Worm (Caenorhabditis elegans) whole organism, L4 larva: ENCODE results near the gene ubc-19.
A peak's percentile ranks its signal among the peaks of the same experiment; 100 is the strongest.

Experiments
- D1046.2 ChIP-seq: fragments of 200-800 bp; sonication (Bioruptor generic); IDR thresholded peaks from 2 replicates; pipeline ENCODE4 v1.3.6; 2022; ENCODE audit warnings: missing genetic modification characterization, missing compliant biosample characterization
- F37D6.2 ChIP-seq: sonication (generic microtip); optimal IDR thresholded peaks from 2 replicates; lab custom pipeline; 2016; ENCODE audit warnings: mild to moderate bottlenecking, missing genetic modification characterization, missing compliant biosample characterization
- F49E8.2 ChIP-seq: sonication (generic microtip); optimal IDR thresholded peaks from 2 replicates; lab custom pipeline; 2016; ENCODE audit warnings: missing compliant biosample characterization, mild to moderate bottlenecking, missing genetic modification characterization, borderline replicate concordance
- T20F7.1 ChIP-seq: fragments of 200-800 bp; sonication (Bioruptor generic); optimal IDR thresholded peaks from 2 replicates; lab custom pipeline; 2018; ENCODE audit warnings: mild to moderate bottlenecking, missing genetic modification characterization, missing compliant biosample characterization
- Y105C5A.15 ChIP-seq: fragments of 200-800 bp; sonication (Bioruptor generic); IDR thresholded peaks from 2 replicates; pipeline ENCODE4 v1.3.6; 2022; ENCODE audit warnings: missing genetic modification characterization, missing compliant biosample characterization
- Y48G9A.11 ChIP-seq: fragments of 200-800 bp; sonication (Bioruptor generic); IDR thresholded peaks from 2 replicates; pipeline ENCODE4 v1.3.6; 2022; ENCODE audit warnings: missing genetic modification reagents, missing genetic modification characterization, missing compliant biosample characterization
- Y5F2A.4 ChIP-seq: fragments of 200-800 bp; sonication (Bioruptor generic); optimal IDR thresholded peaks from 2 replicates; lab custom pipeline; 2018; ENCODE audit warnings: mild to moderate bottlenecking, missing genetic modification characterization, missing compliant biosample characterization
- ZK337.2 ChIP-seq: fragments of 200-800 bp; sonication (Bioruptor generic); IDR thresholded peaks from 2 replicates; pipeline ENCODE4 v1.3.6; 2022; ENCODE audit warnings: missing genetic modification reagents, missing genetic modification characterization, missing compliant biosample characterization
- aha-1 ChIP-seq: fragments of 150-350 bp; peaks from one replicate; lab custom pipeline; 2014; ENCODE audit warnings: missing biosample characterization, missing genetic modification characterization
- ama-1 ChIP-seq: fragments of 150-350 bp; optimal IDR thresholded peaks from 2 replicates; lab custom pipeline; 2014; ENCODE audit warnings: inconsistent platforms, mixed read lengths
- ceh-82 ChIP-seq: sonication (generic microtip); optimal IDR thresholded peaks from 2 replicates; lab custom pipeline; 2017; ENCODE audit warnings: missing biosample characterization, missing genetic modification characterization
- ces-1 ChIP-seq: fragments of 150-350 bp; sonication (generic microtip); optimal IDR thresholded peaks from 4 replicates; lab custom pipeline; 2014; ENCODE audit warnings: missing biosample characterization, missing genetic modification reagents, missing genetic modification characterization
- daf-12 ChIP-seq: fragments of 150-350 bp; optimal IDR thresholded peaks from 2 replicates; lab custom pipeline; 2014; ENCODE audit warnings: missing biosample characterization, missing genetic modification reagents, missing genetic modification characterization
- daf-16 ChIP-seq, 3 experiments: sonication (generic microtip); optimal IDR thresholded peaks; 2 replicates each; lab custom pipeline; 2016 to 2017; ENCODE audit warnings: missing genetic modification characterization in 3 of 3, missing genetic modification reagents in 3 of 3, mild to moderate bottlenecking in 2 of 3, missing compliant biosample characterization in 2 of 3, missing biosample characterization in 1 of 3, moderate library complexity in 1 of 3
- daf-8 ChIP-seq: fragments of 200-800 bp; sonication (Bioruptor generic); IDR thresholded peaks from 2 replicates; pipeline ENCODE4 v1.3.6; 2022; ENCODE audit warnings: missing genetic modification characterization, missing compliant biosample characterization
- dmd-9 ChIP-seq: fragments of 200-800 bp; sonication (Bioruptor generic); IDR thresholded peaks from 2 replicates; pipeline ENCODE4 v1.3.6; 2022; ENCODE audit warnings: missing genetic modification reagents, missing genetic modification characterization, missing compliant biosample characterization
- dpl-1 ChIP-seq: fragments of 150-350 bp; optimal IDR thresholded peaks from 2 replicates; lab custom pipeline; 2014; ENCODE audit warnings: missing biosample characterization, missing genetic modification reagents, missing genetic modification characterization
- duxl-1 ChIP-seq: sonication (generic microtip); optimal IDR thresholded peaks from 2 replicates; lab custom pipeline; 2016; ENCODE audit warnings: mild to moderate bottlenecking, missing genetic modification characterization, moderate library complexity, missing compliant biosample characterization; ENCODE audit not compliant: poor library complexity
- fkh-10 ChIP-seq: fragments of 150-350 bp; optimal IDR thresholded peaks from 2 replicates; lab custom pipeline; 2014; ENCODE audit warnings: missing biosample characterization, missing genetic modification reagents, missing genetic modification characterization
- hif-1 ChIP-seq, 2 experiments: sonication (generic microtip); optimal IDR thresholded peaks; 2 replicates each; lab custom pipeline; 2016 to 2017; ENCODE audit warnings: missing compliant biosample characterization in 2 of 2, missing genetic modification characterization in 2 of 2, missing genetic modification reagents in 2 of 2, missing genotype in 2 of 2, mild to moderate bottlenecking in 1 of 2
- hmg-1.1 ChIP-seq: fragments of 200-800 bp; sonication (Bioruptor generic); IDR thresholded peaks from 2 replicates; pipeline ENCODE4 v1.3.6; 2022; ENCODE audit warnings: missing genetic modification reagents, missing genetic modification characterization, missing compliant biosample characterization
- lin-13 ChIP-seq: fragments of 150-350 bp; optimal IDR thresholded peaks from 2 replicates; lab custom pipeline; 2014; ENCODE audit warnings: missing biosample characterization, missing genetic modification reagents, missing genetic modification characterization
- lin-29 ChIP-seq: fragments of 200-800 bp; sonication (Bioruptor generic); IDR thresholded peaks from 2 replicates; pipeline ENCODE4 v1.3.6; 2022; ENCODE audit warnings: missing genetic modification reagents, missing genetic modification characterization, missing compliant biosample characterization
- lin-39 ChIP-seq: fragments of 150-350 bp; optimal IDR thresholded peaks from 2 replicates; lab custom pipeline; 2014; ENCODE audit warnings: missing biosample characterization, missing genetic modification reagents, missing genetic modification characterization
- lsy-2 ChIP-seq, 2 experiments: fragments of 150-350 bp in 1 of 2; sonication (generic microtip) in 1 of 2; optimal IDR thresholded peaks; 2 replicates each; lab custom pipeline; 2014 to 2017; ENCODE audit warnings: missing biosample characterization in 2 of 2, missing genetic modification characterization in 2 of 2
- madf-5 ChIP-seq, 2 experiments: fragments of 200-800 bp; sonication (Bioruptor generic); IDR thresholded peaks; 2 replicates each; pipeline ENCODE4 v1.3.6; 2022; ENCODE audit warnings: missing compliant biosample characterization in 2 of 2, missing genetic modification characterization in 2 of 2
- mdl-1 ChIP-seq, 2 experiments: fragments of 150-350 bp in 1 of 2; sonication (generic microtip) in 1 of 2; optimal IDR thresholded peaks; 2 replicates each; lab custom pipeline; 2014 to 2017; ENCODE audit warnings: missing biosample characterization in 2 of 2, missing genetic modification characterization in 2 of 2
- nhr-111 ChIP-seq: fragments of 200-800 bp; sonication (Bioruptor generic); optimal IDR thresholded peaks from 2 replicates; lab custom pipeline; 2018; ENCODE audit warnings: mild to moderate bottlenecking, missing genetic modification characterization, missing compliant biosample characterization
- nhr-42 ChIP-seq: fragments of 200-800 bp; sonication (Bioruptor generic); IDR thresholded peaks from 2 replicates; pipeline ENCODE4 v1.3.6; 2022; ENCODE audit warnings: missing genetic modification characterization, missing compliant biosample characterization
- pqm-1 ChIP-seq: sonication (generic microtip); optimal IDR thresholded peaks from 2 replicates; lab custom pipeline; 2017; ENCODE audit warnings: missing biosample characterization, missing genetic modification characterization
- saeg-2 ChIP-seq: fragments of 200-800 bp; sonication (Bioruptor generic); IDR thresholded peaks from 2 replicates; pipeline ENCODE4 v1.3.6; 2022; ENCODE audit warnings: missing genetic modification reagents, missing genetic modification characterization, missing compliant biosample characterization
- spr-3 ChIP-seq: fragments of 200-800 bp; sonication (Bioruptor generic); optimal IDR thresholded peaks from 2 replicates; lab custom pipeline; 2018; ENCODE audit warnings: mild to moderate bottlenecking, missing genetic modification characterization, missing compliant biosample characterization
- tra-1 ChIP-seq: fragments of 200-800 bp; sonication (Bioruptor generic); IDR thresholded peaks from 2 replicates; pipeline ENCODE4 v1.3.6; 2022; ENCODE audit warnings: missing genetic modification reagents, missing genetic modification characterization, missing compliant biosample characterization
- unc-62 ChIP-seq, 3 experiments: fragments of 150-350 bp in 1 of 3; sonication (generic microtip); optimal IDR thresholded peaks in 2 of 3; peaks in 1 of 3; 1 replicate in 1 of 3; 2 replicates in 2 of 3; lab custom pipeline; 2014 to 2017; ENCODE audit warnings: missing biosample characterization in 3 of 3, missing genetic modification characterization in 3 of 3, missing genetic modification reagents in 3 of 3, missing genotype in 1 of 3
- zag-1 ChIP-seq: fragments of 150-350 bp; optimal IDR thresholded peaks from 2 replicates; lab custom pipeline; 2014; ENCODE audit warnings: missing biosample characterization, missing genetic modification characterization
- zfp-2 ChIP-seq: sonication (generic microtip); optimal IDR thresholded peaks from 2 replicates; lab custom pipeline; 2016; ENCODE audit warnings: mild to moderate bottlenecking, missing genetic modification characterization, missing compliant biosample characterization
- zfp-3 ChIP-seq: fragments of 200-800 bp; sonication (Bioruptor generic); conservative IDR thresholded peaks from 2 replicates; pipeline ENCODE4 v1.3.6; 2022; ENCODE audit warnings: missing genetic modification reagents, missing genetic modification characterization, missing compliant biosample characterization
- zip-2 ChIP-seq: fragments of 150-350 bp; optimal IDR thresholded peaks from 2 replicates; lab custom pipeline; 2014; ENCODE audit warnings: missing biosample characterization, missing genetic modification characterization

The ubc-19 gene

ce11 chrV:18712118-18712517 is 22.6 kb upstream of the ubc-19 start (continued):
- TF ChIP-seq daf-8 (GFP tag; lab: Robert Waterston, UW) (0 out of 2 replicates have a peak, but pooled peaks have one; percentile 61), mdl-1 (tag; optimal IDR thresholded peaks at IDR 0.05; lab: Kevin White, UChicago) (no peak), aha-1 (tag; lab: Kevin White, UChicago) (no peak), madf-5 (GFP tag; IDR thresholded peaks at IDR 0.05; lab: Robert Waterston, UW) (0 out of 4 replicates have a peak, but pooled peaks of 1 of the 2 experiments have one; percentile 68), hif-1 (tag; optimal IDR thresholded peaks at IDR 0.05; lab: Kevin White, UChicago) (no peak), Y48G9A.11 (GFP tag; lab: Robert Waterston, UW) (peak; percentile 48; the same call in 1 of the 2 replicates)
- TF ChIP-seq, all 104 proteins: peak for 13

- TF ChIP-seq dpl-1 (GFP tag; lab: Kevin White, UChicago) (no peak), aha-1 (tag; lab: Kevin White, UChicago) (peak; percentile 56), daf-12 (no peak)
Measured at ce11 chrV:18711362-18711761, 21.8 kb upstream of the ubc-19 start.

- TF ChIP-seq Y105C5A.15 (GFP tag; lab: Robert Waterston, UW), result no peak
- peak in 1 of 2 experiments; percentile 20 for TF ChIP-seq unc-62 (GFP tag; optimal IDR thresholded peaks at IDR 0.05 in 1 of 2; lab: Kevin White, UChicago)
- TF ChIP-seq unc-62 (tag; optimal IDR thresholded peaks at IDR 0.05; lab: Kevin White, UChicago), result no peak
- no peak for TF ChIP-seq ZK337.2
- no peak for TF ChIP-seq hmg-1.1 (GFP tag; lab: Robert Waterston, UW)
- TF ChIP-seq fkh-10 (GFP tag; lab: Kevin White, UChicago), result no peak
- no peak for TF ChIP-seq zfp-3 (GFP tag; lab: Robert Waterston, UW)
- peak in 1 of 2 experiments; percentile 13 for TF ChIP-seq daf-16 (GFP tag; optimal IDR thresholded peaks at IDR 0.05; lab: Kevin White, UChicago)
- peak; percentile 11 for TF ChIP-seq daf-16 (tag; optimal IDR thresholded peaks at IDR 0.05; lab: Kevin White, UChicago)
- TF ChIP-seq lin-29 (GFP tag; lab: Robert Waterston, UW), result 0 out of 2 replicates have a peak, but pooled peaks have one; percentile 12
- TF ChIP-seq saeg-2, result no peak
- TF ChIP-seq lin-39 (tag; lab: Kevin White, UChicago), result no peak
- no peak for TF ChIP-seq Y5F2A.4
- TF ChIP-seq madf-5 (GFP tag; IDR thresholded peaks at IDR 0.05; lab: Robert Waterston, UW), result no peak
- TF ChIP-seq zfp-2 (tag; lab: Kevin White, UChicago), result no peak
- no peak for TF ChIP-seq pqm-1 (tag; lab: Kevin White, UChicago)
- peak; percentile 32 for TF ChIP-seq zip-2
- TF ChIP-seq ces-1 (GFP tag; lab: Kevin White, UChicago), result no peak
- peak; percentile 54; the same call in 1 of the 2 replicates for TF ChIP-seq D1046.2 (GFP tag; lab: Robert Waterston, UW)
- no peak for TF ChIP-seq lin-13 (GFP tag; lab: Kevin White, UChicago)
- no peak for TF ChIP-seq T20F7.1 (GFP tag; lab: Kevin White, UChicago)
- TF ChIP-seq F49E8.2 (tag; lab: Kevin White, UChicago), result no peak
- TF ChIP-seq aha-1 (tag; lab: Kevin White, UChicago), result peak; percentile 39
- no peak for TF ChIP-seq dmd-9 (GFP tag; lab: Robert Waterston, UW)
- no peak; the same call in 1 of the 2 replicates for TF ChIP-seq nhr-42 (GFP tag; lab: Robert Waterston, UW)
- TF ChIP-seq duxl-1 (tag; lab: Kevin White, UChicago), result peak; percentile 77
- no peak for TF ChIP-seq ama-1
- TF ChIP-seq nhr-111 (GFP tag; lab: Kevin White, UChicago), result no peak
- TF ChIP-seq ceh-82 (tag; lab: Kevin White, UChicago), result no peak
- TF ChIP-seq zag-1 (tag; lab: Kevin White, UChicago), result no peak
- TF ChIP-seq daf-8 (GFP tag; lab: Robert Waterston, UW), result no peak
- peak; percentile 40 for TF ChIP-seq F37D6.2
- no peak for TF ChIP-seq lsy-2 (tag; optimal IDR thresholded peaks at IDR 0.05; lab: Kevin White, UChicago)
- TF ChIP-seq spr-3 (GFP tag; lab: Kevin White, UChicago), result no peak
- no peak for TF ChIP-seq tra-1 (GFP tag; lab: Robert Waterston, UW)
Measured at ce11 chrV:18710045-18710490, 20.5 kb upstream of the ubc-19 start.
